Worm (Caenorhabditis elegans) whole organism, mixed stage, embryonic: ENCODE measurements around the gene btb-19.

Experiments
- M03D4.4 ChIP-seq: sonication (generic microtip); optimal IDR thresholded peaks from 2 replicates; lab custom pipeline; 2017; ENCODE audit warnings: mild to moderate bottlenecking, missing genetic modification characterization, missing compliant biosample characterization
- bed-3 ChIP-seq: fragments of 200-800 bp; sonication (Bioruptor generic); optimal IDR thresholded peaks from 3 replicates; lab custom pipeline; 2018; ENCODE audit warnings: mild to moderate bottlenecking, missing genetic modification characterization, moderate library complexity, missing compliant biosample characterization
- blmp-1 ChIP-seq: fragments of 150-350 bp; optimal IDR thresholded peaks from 2 replicates; lab custom pipeline; 2014; ENCODE audit warnings: missing biosample characterization, missing genetic modification characterization
- ceh-39 ChIP-seq: fragments of 150-350 bp; optimal IDR thresholded peaks from 2 replicates; lab custom pipeline; 2014; ENCODE audit warnings: missing biosample characterization, missing genetic modification characterization
- ceh-43 ChIP-seq: fragments of 200-800 bp; sonication (Bioruptor generic); optimal IDR thresholded peaks from 2 replicates; lab custom pipeline; 2018; ENCODE audit warnings: mild to moderate bottlenecking, missing genetic modification characterization, moderate library complexity, missing compliant biosample characterization
- ceh-83 ChIP-seq: fragments of 200-800 bp; sonication (Bioruptor generic); optimal IDR thresholded peaks from 2 replicates; lab custom pipeline; 2018; ENCODE audit warnings: mild to moderate bottlenecking, missing genetic modification characterization, missing compliant biosample characterization
- ces-1 ChIP-seq: fragments of 150-350 bp; optimal IDR thresholded peaks from 2 replicates; lab custom pipeline; 2014; ENCODE audit warnings: missing biosample characterization, missing genetic modification reagents, missing genetic modification characterization
- drap-1 ChIP-seq: fragments of 200-800 bp; sonication (Bioruptor generic); optimal IDR thresholded peaks from 3 replicates; lab custom pipeline; 2018; ENCODE audit warnings: mild to moderate bottlenecking, missing genetic modification characterization, missing compliant biosample characterization
- elt-1 ChIP-seq: sonication (generic microtip); optimal IDR thresholded peaks from 2 replicates; lab custom pipeline; 2017; ENCODE audit warnings: missing genetic modification characterization, mild to moderate bottlenecking, missing compliant biosample characterization, antibody characterized with exemption, moderate library complexity, borderline replicate concordance; ENCODE audit not compliant: insufficient read depth
- flh-1 ChIP-seq: fragments of 200-800 bp; sonication (Bioruptor generic); optimal IDR thresholded peaks from 2 replicates; lab custom pipeline; 2018; ENCODE audit warnings: mild to moderate bottlenecking, missing genetic modification characterization, moderate library complexity, missing compliant biosample characterization
- ham-2 ChIP-seq: fragments of 200-800 bp; sonication (Bioruptor generic); optimal IDR thresholded peaks from 2 replicates; lab custom pipeline; 2018; ENCODE audit warnings: mild to moderate bottlenecking, missing genetic modification characterization, missing compliant biosample characterization
- hlh-1 ChIP-seq: fragments of 150-350 bp; optimal IDR thresholded peaks from 2 replicates; lab custom pipeline; 2014; ENCODE audit warnings: missing biosample characterization, missing genetic modification reagents, missing genetic modification characterization
- lin-13 ChIP-seq: fragments of 150-350 bp; optimal IDR thresholded peaks from 2 replicates; lab custom pipeline; 2014; ENCODE audit warnings: missing biosample characterization, missing genetic modification characterization
- lin-32 ChIP-seq: fragments of 200-800 bp; sonication (Bioruptor generic); optimal IDR thresholded peaks from 2 replicates; lab custom pipeline; 2018; ENCODE audit warnings: mild to moderate bottlenecking, missing genetic modification characterization, missing compliant biosample characterization
- lsy-2 ChIP-seq: fragments of 150-350 bp; optimal IDR thresholded peaks from 2 replicates; lab custom pipeline; 2014; ENCODE audit warnings: missing biosample characterization, missing genetic modification characterization
- mab-5 ChIP-seq: fragments of 150-350 bp; optimal IDR thresholded peaks from 2 replicates; lab custom pipeline; 2014; ENCODE audit warnings: missing biosample characterization, missing genetic modification characterization
- mep-1 ChIP-seq: fragments of 150-350 bp; optimal IDR thresholded peaks from 2 replicates; lab custom pipeline; 2017; ENCODE audit warnings: missing biosample characterization, missing genetic modification reagents, missing genetic modification characterization, inconsistent platforms
- nhr-12 ChIP-seq: fragments of 150-350 bp; optimal IDR thresholded peaks from 2 replicates; lab custom pipeline; 2014; ENCODE audit warnings: missing biosample characterization, missing genetic modification characterization
- nhr-237 ChIP-seq: fragments of 150-350 bp; optimal IDR thresholded peaks from 2 replicates; lab custom pipeline; 2014; ENCODE audit warnings: missing biosample characterization, missing genetic modification characterization
- nhr-28 ChIP-seq: fragments of 150-350 bp; optimal IDR thresholded peaks from 2 replicates; lab custom pipeline; 2014; ENCODE audit warnings: missing biosample characterization, missing genetic modification characterization
- nhr-76 ChIP-seq: sonication (generic microtip); optimal IDR thresholded peaks from 2 replicates; lab custom pipeline; 2017; ENCODE audit warnings: missing biosample characterization, missing genetic modification characterization
- sem-2 ChIP-seq: fragments of 200-800 bp; sonication (Bioruptor generic); optimal IDR thresholded peaks from 2 replicates; lab custom pipeline; 2018; ENCODE audit warnings: mild to moderate bottlenecking, missing genetic modification characterization, missing compliant biosample characterization
- snpc-4 ChIP-seq: fragments of 150-350 bp; optimal IDR thresholded peaks from 2 replicates; lab custom pipeline; 2014; ENCODE audit warnings: missing biosample characterization, missing genetic modification characterization
- sptf-1 ChIP-seq: sonication (generic microtip); optimal IDR thresholded peaks from 2 replicates; lab custom pipeline; 2017; ENCODE audit warnings: mild to moderate bottlenecking, missing genetic modification characterization, moderate library complexity, missing compliant biosample characterization
- unc-120 ChIP-seq: sonication (generic microtip); optimal IDR thresholded peaks from 2 replicates; lab custom pipeline; 2017; ENCODE audit warnings: missing genetic modification characterization, missing compliant biosample characterization; ENCODE audit not compliant: poor library complexity, severe bottlenecking
- unc-39 ChIP-seq: fragments of 150-350 bp; optimal IDR thresholded peaks from 2 replicates; lab custom pipeline; 2014; ENCODE audit warnings: missing biosample characterization, missing genetic modification characterization
- unc-62 ChIP-seq: fragments of 150-350 bp; optimal IDR thresholded peaks from 2 replicates; lab custom pipeline; 2014; ENCODE audit warnings: missing biosample characterization, missing genetic modification reagents, missing genetic modification characterization
- zip-8 ChIP-seq: fragments of 150-350 bp; optimal IDR thresholded peaks from 2 replicates; lab custom pipeline; 2014; ENCODE audit warnings: missing biosample characterization, missing genetic modification characterization

The btb-19 gene

DNA sequence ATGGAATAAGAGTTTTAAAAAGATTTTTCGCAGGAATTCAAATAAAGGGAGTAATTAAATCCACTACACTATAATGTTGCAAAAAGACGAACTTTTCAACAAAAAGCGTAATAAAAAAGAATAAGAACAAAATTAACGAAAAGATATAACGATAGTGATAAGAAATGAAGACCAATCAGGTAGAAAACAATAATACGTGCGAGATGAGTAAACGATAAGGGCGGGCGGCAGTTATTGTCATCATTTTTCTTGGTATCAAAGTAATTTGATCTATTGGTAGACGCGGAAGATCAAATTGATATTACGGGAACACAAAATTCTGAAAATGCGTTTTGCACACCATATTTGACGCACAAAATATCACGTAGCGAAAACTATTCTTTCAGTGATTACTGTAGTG, 27.5 kb downstream of the btb-19 start:
- peak; percentile 85 for TF ChIP-seq elt-1
- TF ChIP-seq sptf-1 (tag; lab: Kevin White, UChicago), result no peak
- TF ChIP-seq ham-2 (GFP tag; lab: Kevin White, UChicago), result no peak
- TF ChIP-seq unc-39, result no peak
- no peak for TF ChIP-seq drap-1 (GFP tag; lab: Kevin White, UChicago)
- TF ChIP-seq zip-8 (tag; lab: Kevin White, UChicago), result no peak
- TF ChIP-seq nhr-12 (tag; lab: Kevin White, UChicago), result no peak
- no peak for TF ChIP-seq mep-1 (tag; lab: Kevin White, UChicago)

- TF ChIP-seq M03D4.4 (tag; lab: Kevin White, UChicago) (no peak), bed-3 (GFP tag; lab: Kevin White, UChicago) (no peak), ceh-39 (tag; lab: Kevin White, UChicago) (no peak), drap-1 (GFP tag; lab: Kevin White, UChicago) (no peak), unc-39 (no peak), mep-1 (tag; lab: Kevin White, UChicago) (no peak), ceh-43 (GFP tag; lab: Kevin White, UChicago) (no peak), elt-1 (no peak), nhr-237 (tag; lab: Kevin White, UChicago) (no peak), snpc-4 (no peak), lin-32 (GFP tag; lab: Kevin White, UChicago) (no peak), lsy-2 (tag; lab: Kevin White, UChicago) (no peak), blmp-1 (no peak), ham-2 (GFP tag; lab: Kevin White, UChicago) (no peak), sem-2 (GFP tag; lab: Kevin White, UChicago) (no peak), ces-1 (no peak), unc-62 (no peak)
These were observed 27.7 kb downstream of the btb-19 start, which contains the start of gene cysl-2 for ce11 chrII:14494414-14494463. TSS of gene cysl-2 (minus strand) at chrII:14494451.

ce11 chrII:14494014-14494413, 27.9 kb downstream of the btb-19 start:
- no peak for TF ChIP-seq M03D4.4 (tag; lab: Kevin White, UChicago)
- no peak for TF ChIP-seq sem-2 (GFP tag; lab: Kevin White, UChicago)
- TF ChIP-seq nhr-76 (tag; lab: Kevin White, UChicago), result no peak
- TF ChIP-seq blmp-1, result no peak
- TF ChIP-seq ces-1, result no peak

- TF ChIP-seq ceh-83 (GFP tag; lab: Kevin White, UChicago) (no peak), nhr-28 (tag; lab: Kevin White, UChicago) (no peak), M03D4.4 (tag; lab: Kevin White, UChicago) (no peak), sem-2 (GFP tag; lab: Kevin White, UChicago) (no peak), unc-120 (tag; lab: Kevin White, UChicago) (no peak), zip-8 (tag; lab: Kevin White, UChicago) (no peak), ham-2 (GFP tag; lab: Kevin White, UChicago) (no peak), elt-1 (no peak), ces-1 (no peak), nhr-76 (tag; lab: Kevin White, UChicago) (no peak), mab-5 (tag; lab: Kevin White, UChicago) (no peak)
These were observed 29.2 kb downstream of the btb-19 start for ce11 chrII:14492592-14493196.

DNA sequence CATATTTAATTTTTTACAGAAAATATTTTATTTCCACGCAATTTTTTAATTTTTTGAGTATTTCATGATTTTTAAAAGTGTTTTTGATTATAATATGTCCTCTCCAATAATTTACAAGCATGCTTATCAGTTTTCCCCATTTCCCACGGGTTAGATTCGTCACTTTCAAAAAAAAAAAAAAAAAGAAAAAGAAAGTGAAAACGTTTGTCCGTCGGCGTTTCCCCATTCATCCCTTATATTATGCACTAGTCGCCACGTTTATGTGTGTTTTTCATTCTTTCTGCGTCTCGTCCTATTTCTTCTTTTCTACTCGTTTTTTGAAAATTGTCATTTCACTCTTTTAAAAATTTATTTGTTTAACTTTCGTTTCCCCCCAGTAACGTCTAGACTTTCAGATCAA, 32.5 kb downstream of the btb-19 start, which contains the start of gene vnut-1:
TSS of gene vnut-1 (plus strand) at position 396 of the 400 bp plus-strand sequence.
- peak; percentile 58 for TF ChIP-seq blmp-1
- no peak for TF ChIP-seq hlh-1 (tag; lab: Kevin White, UChicago)

DNA sequence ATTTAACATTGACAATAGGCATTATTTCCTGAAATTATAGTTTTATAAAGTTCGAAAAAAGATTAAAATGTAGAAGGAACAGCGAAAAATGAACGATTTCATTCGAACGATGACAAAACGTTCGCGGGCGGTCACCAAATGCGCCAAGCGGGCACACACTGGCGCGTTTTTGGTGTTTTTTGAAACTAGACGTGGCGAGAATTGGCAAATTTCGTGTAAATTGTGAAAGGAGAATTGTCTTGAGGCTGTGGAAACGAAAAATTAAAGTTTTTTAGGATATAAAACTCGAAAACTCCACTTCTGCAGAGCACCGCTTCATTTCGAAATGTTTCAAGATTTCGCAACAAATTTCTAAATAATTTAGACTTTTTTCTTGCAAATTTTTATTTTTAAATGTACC, 33.3 kb downstream of the btb-19 start, which contains the start of gene usp-14:
TSS of gene usp-14 (minus strand) at position 28 of the 400 bp plus-strand sequence.
- TF ChIP-seq unc-120 (tag; lab: Kevin White, UChicago), result peak; percentile 30
- peak; percentile 41 for TF ChIP-seq lin-13
- no peak for TF ChIP-seq bed-3 (GFP tag; lab: Kevin White, UChicago)

DNA sequence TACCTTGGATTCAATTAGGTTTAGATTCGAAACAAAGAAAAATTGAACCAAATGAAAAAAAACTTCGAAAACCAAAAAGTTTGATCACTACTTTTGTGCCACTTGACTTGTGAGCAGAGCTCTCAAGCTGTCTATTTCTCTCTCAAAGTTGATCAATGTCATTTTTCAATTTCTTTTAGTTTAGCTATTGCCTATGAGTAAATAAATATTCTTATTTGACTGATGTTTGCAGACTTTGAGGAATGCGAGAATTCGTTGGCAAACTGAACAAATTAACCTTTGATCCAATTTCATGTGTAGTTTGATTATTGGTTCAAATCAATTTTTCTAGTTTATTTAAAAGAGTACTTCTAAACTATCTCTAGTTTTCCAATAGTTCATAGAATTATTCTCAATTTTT, 38.1 kb downstream of the btb-19 start:
- TF ChIP-seq flh-1 (GFP tag; lab: Kevin White, UChicago), result no peak
- TF ChIP-seq, all 35 proteins: peak for 0
